Worm (Caenorhabditis elegans) whole organism, young adult: ENCODE results near the gene hyl-1.

ENCODE experiments used
- B0261.1 ChIP-seq: sonication (generic microtip); optimal IDR thresholded peaks from 2 replicates; lab custom pipeline; 2016; ENCODE audit warnings: mild to moderate bottlenecking, missing genetic modification characterization, moderate library complexity, missing compliant biosample characterization
- F23B12.7 ChIP-seq: sonication (generic microtip); optimal IDR thresholded peaks from 2 replicates; lab custom pipeline; 2017; ENCODE audit warnings: missing genetic modification characterization, mild to moderate bottlenecking, missing compliant biosample characterization, antibody characterized with exemption, moderate library complexity; ENCODE audit not compliant: insufficient read depth
- F37B4.10 ChIP-seq: fragments of 200-800 bp; sonication (Bioruptor generic); IDR thresholded peaks from 2 replicates; pipeline ENCODE4 v1.3.6; 2022; ENCODE audit warnings: missing genetic modification characterization, missing compliant biosample characterization
- F39B2.1 ChIP-seq: fragments of 200-800 bp; sonication (Bioruptor generic); IDR thresholded peaks from 2 replicates; pipeline ENCODE4 v1.3.6; 2022; ENCODE audit warnings: missing genetic modification reagents, missing genetic modification characterization, missing compliant biosample characterization
- F49E8.2 ChIP-seq: sonication (generic microtip); optimal IDR thresholded peaks from 3 replicates; lab custom pipeline; 2017; ENCODE audit warnings: missing genetic modification characterization, mild to moderate bottlenecking, missing compliant biosample characterization, antibody characterized with exemption, moderate library complexity; ENCODE audit not compliant: insufficient read depth
- F55B11.4 ChIP-seq: sonication (generic microtip); optimal IDR thresholded peaks from 2 replicates; lab custom pipeline; 2016; ENCODE audit warnings: missing compliant biosample characterization, missing genetic modification characterization, borderline replicate concordance; ENCODE audit not compliant: insufficient read depth
- K11D2.4 ChIP-seq: fragments of 200-800 bp; sonication (Bioruptor generic); IDR thresholded peaks from 2 replicates; pipeline ENCODE4 v1.3.6; 2022; ENCODE audit warnings: missing genetic modification reagents, missing genetic modification characterization, missing compliant biosample characterization
- K12H6.12 ChIP-seq: fragments of 200-800 bp; sonication (Bioruptor generic); optimal IDR thresholded peaks from 2 replicates; lab custom pipeline; 2018; ENCODE audit warnings: mild to moderate bottlenecking, missing genetic modification characterization, missing compliant biosample characterization
- T07F8.4 ChIP-seq: sonication (generic microtip); optimal IDR thresholded peaks from 2 replicates; lab custom pipeline; 2016; ENCODE audit warnings: mild to moderate bottlenecking, missing genetic modification characterization, moderate library complexity, missing compliant biosample characterization
- Y67H2A.10 ChIP-seq: fragments of 200-800 bp; sonication (Bioruptor generic); conservative IDR thresholded peaks from 2 replicates; pipeline ENCODE4 v1.3.6; 2022; ENCODE audit warnings: missing genetic modification reagents, missing genetic modification characterization, missing compliant biosample characterization
- Y95B8A.8 ChIP-seq: fragments of 200-800 bp; sonication (Bioruptor generic); IDR thresholded peaks from 2 replicates; pipeline ENCODE4 v1.3.6; 2022; ENCODE audit warnings: missing genetic modification reagents, missing genetic modification characterization, missing compliant biosample characterization
- atf-7 ChIP-seq: sonication (generic microtip); optimal IDR thresholded peaks from 2 replicates; lab custom pipeline; 2017; ENCODE audit warnings: mild to moderate bottlenecking, missing genetic modification characterization, missing compliant biosample characterization
- athp-1 ChIP-seq: sonication (generic microtip); optimal IDR thresholded peaks from 2 replicates; lab custom pipeline; 2017; ENCODE audit warnings: mild to moderate bottlenecking, missing genetic modification characterization, missing compliant biosample characterization
- attf-6 ChIP-seq: fragments of 200-800 bp; sonication (Bioruptor generic); IDR thresholded peaks from 2 replicates; pipeline ENCODE4 v1.3.6; 2022; ENCODE audit warnings: missing genetic modification reagents, missing genetic modification characterization, missing compliant biosample characterization
- bed-1 ChIP-seq: fragments of 200-800 bp; sonication (Bioruptor generic); IDR thresholded peaks from 2 replicates; pipeline ENCODE4 v1.3.6; 2022; ENCODE audit warnings: missing genetic modification reagents, missing genetic modification characterization, missing compliant biosample characterization
- bed-2 ChIP-seq: fragments of 200-800 bp; sonication (Bioruptor generic); IDR thresholded peaks from 2 replicates; pipeline ENCODE4 v1.3.6; 2022; ENCODE audit warnings: missing genetic modification reagents, missing genetic modification characterization, missing compliant biosample characterization
- cebp-1 ChIP-seq, 2 experiments: fragments of 200-800 bp in 1 of 2; sonication (Bioruptor generic) in 1 of 2; sonication (generic microtip) in 1 of 2; IDR thresholded peaks in 1 of 2; optimal IDR thresholded peaks in 1 of 2; 2 replicates each; pipeline versions ENCODE4 v1.3.6 to Lab custom; 2017 to 2022; ENCODE audit warnings: missing compliant biosample characterization in 2 of 2, missing genetic modification characterization in 2 of 2, mild to moderate bottlenecking in 1 of 2, missing genetic modification reagents in 1 of 2, moderate library complexity in 1 of 2
- ceh-27 ChIP-seq: fragments of 200-800 bp; sonication (Bioruptor generic); optimal IDR thresholded peaks from 2 replicates; lab custom pipeline; 2018; ENCODE audit warnings: mild to moderate bottlenecking, missing genetic modification characterization, moderate library complexity, missing compliant biosample characterization
- ceh-40 ChIP-seq: fragments of 200-800 bp; sonication (Bioruptor generic); IDR thresholded peaks from 2 replicates; pipeline ENCODE4 v1.3.6; 2022; ENCODE audit warnings: missing genetic modification characterization, missing compliant biosample characterization
- ceh-58 ChIP-seq: fragments of 200-800 bp; sonication (Bioruptor generic); IDR thresholded peaks from 2 replicates; pipeline ENCODE4 v1.3.6; 2022; ENCODE audit warnings: missing genetic modification characterization, missing compliant biosample characterization
- ceh-91 ChIP-seq: fragments of 200-800 bp; sonication (Bioruptor generic); IDR thresholded peaks from 2 replicates; pipeline ENCODE4 v1.3.6; 2022; ENCODE audit warnings: missing genetic modification reagents, missing genetic modification characterization, missing compliant biosample characterization
- dpff-1 ChIP-seq: sonication (generic microtip); optimal IDR thresholded peaks from 2 replicates; lab custom pipeline; 2017; ENCODE audit warnings: mild to moderate bottlenecking, missing genetic modification characterization, missing compliant biosample characterization
- dpl-1 ChIP-seq: fragments of 150-350 bp; optimal IDR thresholded peaks from 2 replicates; lab custom pipeline; 2014; ENCODE audit warnings: missing biosample characterization, missing genetic modification reagents, missing genetic modification characterization
- egl-18 ChIP-seq: fragments of 200-800 bp; sonication (Bioruptor generic); IDR thresholded peaks from 2 replicates; pipeline ENCODE4 v1.3.6; 2022; ENCODE audit warnings: missing genetic modification reagents, missing genetic modification characterization, missing compliant biosample characterization
- egrh-3 ChIP-seq: fragments of 200-800 bp; sonication (Bioruptor generic); IDR thresholded peaks from 2 replicates; pipeline ENCODE4 v1.3.6; 2022; ENCODE audit warnings: missing genetic modification reagents, missing genetic modification characterization, missing compliant biosample characterization
- fkh-3 ChIP-seq: sonication (generic microtip); optimal IDR thresholded peaks from 2 replicates; lab custom pipeline; 2016; ENCODE audit warnings: mild to moderate bottlenecking, missing genetic modification characterization, missing compliant biosample characterization
- him-1 ChIP-seq: sonication (generic microtip); optimal IDR thresholded peaks from 2 replicates; lab custom pipeline; 2016; ENCODE audit warnings: missing genotype, missing genetic modification reagents, missing genetic modification characterization, missing compliant biosample characterization
- hlh-26 ChIP-seq: fragments of 200-800 bp; sonication (Bioruptor generic); conservative IDR thresholded peaks from 2 replicates; pipeline ENCODE4 v1.3.6; 2022; ENCODE audit warnings: missing genetic modification reagents, missing genetic modification characterization, missing compliant biosample characterization
- lin-26 ChIP-seq: fragments of 200-800 bp; sonication (Bioruptor generic); IDR thresholded peaks from 2 replicates; pipeline ENCODE4 v1.3.6; 2022; ENCODE audit warnings: missing genetic modification reagents, missing genetic modification characterization, missing compliant biosample characterization
- lin-54 ChIP-seq: fragments of 200-800 bp; sonication (Bioruptor generic); optimal IDR thresholded peaks from 2 replicates; lab custom pipeline; 2018; ENCODE audit warnings: mild to moderate bottlenecking, missing genetic modification characterization, missing compliant biosample characterization
- lir-1 ChIP-seq: fragments of 200-800 bp; sonication (Bioruptor generic); conservative IDR thresholded peaks from 2 replicates; pipeline ENCODE4 v1.3.6; 2022; ENCODE audit warnings: missing genetic modification reagents, missing genetic modification characterization, missing compliant biosample characterization
- lsy-27 ChIP-seq: sonication (generic microtip); optimal IDR thresholded peaks from 2 replicates; lab custom pipeline; 2017; ENCODE audit warnings: missing genetic modification characterization, mild to moderate bottlenecking, missing compliant biosample characterization, antibody characterized with exemption, missing genotype, borderline replicate concordance; ENCODE audit not compliant: insufficient read depth
- madf-6 ChIP-seq: fragments of 200-800 bp; sonication (Bioruptor generic); IDR thresholded peaks from 2 replicates; pipeline ENCODE4 v1.3.6; 2022; ENCODE audit warnings: missing genetic modification reagents, missing genetic modification characterization, missing compliant biosample characterization
- mcd-1 ChIP-seq: fragments of 200-800 bp; sonication (Bioruptor generic); IDR thresholded peaks from 2 replicates; pipeline ENCODE4 v1.3.6; 2022; ENCODE audit warnings: missing genetic modification reagents, missing genetic modification characterization, missing compliant biosample characterization
- mxl-1 ChIP-seq: sonication (generic microtip); optimal IDR thresholded peaks from 2 replicates; lab custom pipeline; 2016; ENCODE audit warnings: missing genetic modification characterization, missing compliant biosample characterization
- repo-1 ChIP-seq: sonication (generic microtip); optimal IDR thresholded peaks from 2 replicates; lab custom pipeline; 2017; ENCODE audit warnings: mild to moderate bottlenecking, missing genetic modification characterization, missing compliant biosample characterization
- sea-2 ChIP-seq: fragments of 200-800 bp; sonication (Bioruptor generic); IDR thresholded peaks from 2 replicates; pipeline ENCODE4 v1.3.6; 2022; ENCODE audit warnings: missing genetic modification characterization, missing compliant biosample characterization
- snpc-1.3 ChIP-seq: sonication (generic microtip); optimal IDR thresholded peaks from 2 replicates; lab custom pipeline; 2017; ENCODE audit warnings: missing genetic modification characterization, mild to moderate bottlenecking, missing compliant biosample characterization, antibody characterized with exemption, moderate library complexity, missing genotype, missing genetic modification reagents; ENCODE audit not compliant: insufficient read depth
- snpc-3.4 ChIP-seq: sonication (generic microtip); optimal IDR thresholded peaks from 2 replicates; lab custom pipeline; 2017; ENCODE audit warnings: missing genetic modification characterization, mild to moderate bottlenecking, missing compliant biosample characterization, antibody characterized with exemption, moderate library complexity, missing genotype, missing genetic modification reagents
- somi-1 ChIP-seq: fragments of 200-800 bp; sonication (Bioruptor generic); optimal IDR thresholded peaks from 2 replicates; lab custom pipeline; 2018; ENCODE audit warnings: mild to moderate bottlenecking, missing genetic modification characterization, missing compliant biosample characterization
- sptf-2 ChIP-seq: fragments of 200-800 bp; sonication (Bioruptor generic); optimal IDR thresholded peaks from 2 replicates; lab custom pipeline; 2018; ENCODE audit warnings: mild to moderate bottlenecking, missing genetic modification characterization, missing compliant biosample characterization
- tbx-9 ChIP-seq: sonication (generic microtip); optimal IDR thresholded peaks from 2 replicates; lab custom pipeline; 2016; ENCODE audit warnings: borderline replicate concordance, missing genetic modification characterization, inconsistent platforms, missing compliant biosample characterization
- unc-62 ChIP-seq: fragments of 150-350 bp; optimal IDR thresholded peaks from 2 replicates; lab custom pipeline; 2014; ENCODE audit warnings: missing biosample characterization, missing genetic modification reagents, missing genetic modification characterization
- xnd-1 ChIP-seq: sonication (generic microtip); optimal IDR thresholded peaks from 2 replicates; lab custom pipeline; 2016; ENCODE audit warnings: missing genotype, missing genetic modification reagents, missing genetic modification characterization, missing compliant biosample characterization

The hyl-1 gene

DNA sequence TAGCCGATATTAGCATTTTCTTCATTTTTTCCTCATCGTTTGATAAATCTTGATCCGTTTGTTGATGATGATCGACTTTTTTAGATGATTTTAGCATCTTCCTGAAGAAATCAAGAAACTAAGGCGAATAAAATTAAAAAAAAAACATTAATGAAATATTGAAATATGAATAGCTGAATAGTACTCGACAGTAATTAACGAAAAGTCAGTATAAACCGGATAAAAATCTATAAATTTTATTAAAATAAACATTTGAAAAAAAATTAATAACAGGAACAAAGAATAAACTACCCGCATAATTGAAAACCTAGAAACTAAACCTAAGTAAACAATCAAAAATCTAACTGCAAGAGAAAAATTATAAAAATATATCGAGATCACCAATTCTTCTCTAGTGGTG lies 42.7 kb upstream of the hyl-1 start, which contains the start of gene C28C12.12:
C28C12.12 (minus strand) TSS at position 101 of the 400 bp plus-strand sequence.
- no peak for TF ChIP-seq unc-62 (GFP tag; lab: Kevin White, UChicago)
- no peak for TF ChIP-seq K11D2.4
- TF ChIP-seq K12H6.12 (tag; lab: Kevin White, UChicago), result no peak
- no peak for TF ChIP-seq fkh-3 (tag; lab: Kevin White, UChicago)
- TF ChIP-seq, all 124 proteins: peak for 0

DNA sequence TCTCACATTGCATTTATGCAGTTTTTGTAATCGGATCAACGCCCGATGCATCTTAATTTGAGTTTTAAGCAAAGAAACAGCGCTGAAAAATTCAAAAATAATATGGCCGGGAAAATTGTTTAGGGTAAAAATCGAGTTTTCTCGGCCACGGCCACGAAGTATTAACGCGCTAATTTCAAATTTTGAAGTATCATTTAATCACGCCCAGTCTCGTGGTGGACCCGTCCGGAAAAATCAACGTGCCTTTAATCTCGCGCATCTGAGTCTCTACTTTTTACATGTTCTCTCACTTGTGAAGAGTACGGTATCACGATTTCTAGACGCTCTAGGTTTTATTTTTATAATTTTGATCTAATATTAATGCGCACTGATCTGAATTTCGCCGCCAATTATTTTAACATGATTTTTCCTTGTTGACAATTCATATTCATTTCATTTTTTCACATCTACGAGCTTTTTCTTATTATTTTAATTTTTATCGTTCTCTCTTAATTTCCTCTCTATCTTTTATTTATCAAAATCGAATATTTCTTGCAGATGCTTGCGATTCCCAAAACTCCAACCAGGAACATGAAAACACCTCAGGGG lies 40.1 kb upstream of the hyl-1 start, which contains the start of the genes acdh-13 and mesp-1:
acdh-13 (minus strand) TSS at position 51 of the 588 bp plus-strand sequence.
mesp-1 (plus strand) TSS at position 538 of the 588 bp plus-strand sequence.
- no peak for TF ChIP-seq lsy-27 (tag; lab: Kevin White, UChicago)
- TF ChIP-seq hlh-26 (GFP tag; lab: Robert Waterston, UW), result no peak
- TF ChIP-seq bed-2, result peak; percentile 71; the same call in 1 of the 2 replicates
- peak; percentile 57; the same call in 1 of the 2 replicates for TF ChIP-seq lir-1 (GFP tag; lab: Robert Waterston, UW)
- peak; percentile 21 for TF ChIP-seq ceh-27 (GFP tag; lab: Kevin White, UChicago)
- peak; percentile 57 for TF ChIP-seq athp-1
- TF ChIP-seq attf-6 (GFP tag; lab: Robert Waterston, UW), result peak; percentile 77; the same call in 1 of the 2 replicates
- no peak for TF ChIP-seq egrh-3 (GFP tag; lab: Robert Waterston, UW)
- peak; percentile 81 for TF ChIP-seq snpc-3.4 (tag; lab: Kevin White, UChicago)
- TF ChIP-seq madf-6 (GFP tag; lab: Robert Waterston, UW), result peak; percentile 97
- no peak for TF ChIP-seq F55B11.4
- TF ChIP-seq mxl-1, result no peak
- TF ChIP-seq lin-26 (GFP tag; lab: Robert Waterston, UW), result no peak
- TF ChIP-seq T07F8.4 (tag; lab: Kevin White, UChicago), result no peak
- TF ChIP-seq F39B2.1 (GFP tag; lab: Robert Waterston, UW), result no peak
- TF ChIP-seq F49E8.2, result peak; percentile 58
- TF ChIP-seq dpff-1 (tag; lab: Kevin White, UChicago), result no peak
- TF ChIP-seq sea-2 (GFP tag; lab: Robert Waterston, UW), result no peak
- TF ChIP-seq xnd-1 (tag; lab: Kevin White, UChicago), result peak; percentile 91
- TF ChIP-seq sptf-2 (GFP tag; lab: Kevin White, UChicago), result no peak
- peak; percentile 58 for TF ChIP-seq mcd-1 (GFP tag; lab: Robert Waterston, UW)
- TF ChIP-seq ceh-40, result 0 out of 2 replicates have a peak, but pooled peaks have one; percentile 44
- no peak for TF ChIP-seq somi-1 (GFP tag; lab: Kevin White, UChicago)
- no peak for TF ChIP-seq tbx-9
- TF ChIP-seq Y67H2A.10 (GFP tag; lab: Robert Waterston, UW), result no peak
- no peak; the same call in 1 of the 2 replicates for TF ChIP-seq cebp-1 (GFP tag; IDR thresholded peaks at IDR 0.05; lab: Robert Waterston, UW)
- no peak for TF ChIP-seq cebp-1 (tag; optimal IDR thresholded peaks at IDR 0.05; lab: Kevin White, UChicago)
- TF ChIP-seq egl-18 (GFP tag; lab: Robert Waterston, UW), result no peak
- TF ChIP-seq repo-1, result no peak
- TF ChIP-seq bed-1 (GFP tag; lab: Robert Waterston, UW), result no peak
- no peak for TF ChIP-seq ceh-58 (GFP tag; lab: Robert Waterston, UW)
- peak; percentile 81 for TF ChIP-seq snpc-1.3 (tag; lab: Kevin White, UChicago)
- TF ChIP-seq F23B12.7, result no peak
- no peak for TF ChIP-seq B0261.1 (tag; lab: Kevin White, UChicago)
- peak; percentile 80 for TF ChIP-seq dpl-1 (GFP tag; lab: Kevin White, UChicago)
- no peak for TF ChIP-seq F37B4.10 (GFP tag; lab: Robert Waterston, UW)
- TF ChIP-seq lin-54 (GFP tag; lab: Kevin White, UChicago), result peak; percentile 95
- TF ChIP-seq ceh-91, result peak; percentile 90
- no peak for TF ChIP-seq K12H6.12 (tag; lab: Kevin White, UChicago)
- peak; percentile 28 for TF ChIP-seq him-1
- TF ChIP-seq Y95B8A.8, result peak; percentile 72; the same call in 1 of the 2 replicates
- no peak for TF ChIP-seq atf-7 (tag; lab: Kevin White, UChicago)
